Fruit fly (Drosophila melanogaster) whole organism, pupa: ENCODE data around the gene CG14424.

Experiments used
- CG10348 ChIP-seq: fragments of 200-800 bp; sonication (Bioruptor generic); IDR thresholded peaks from 2 replicates; pipeline ENCODE4 v1.3.6; 2022; ENCODE audit warnings: missing biosample characterization, missing genetic modification characterization
- CG12605 ChIP-seq: fragments of 200-800 bp; sonication (Bioruptor generic); IDR thresholded peaks from 2 replicates; pipeline ENCODE4 v1.3.6; 2022; ENCODE audit warnings: missing biosample characterization, missing genetic modification characterization
- CG13204 ChIP-seq: fragments of 200-800 bp; sonication (Bioruptor generic); optimal IDR thresholded peaks from 2 replicates; lab custom pipeline; 2018; ENCODE audit warnings: missing biosample characterization, mild to moderate bottlenecking, missing genetic modification characterization, moderate library complexity
- CG14655 ChIP-seq: fragments of 200-800 bp; sonication (Bioruptor generic); optimal IDR thresholded peaks from 3 replicates; lab custom pipeline; 2017; ENCODE audit warnings: mild to moderate bottlenecking, missing biosample characterization, missing genetic modification reagents, missing genetic modification characterization
- CG15710 ChIP-seq: fragments of 200-800 bp; sonication (Bioruptor generic); optimal IDR thresholded peaks from 2 replicates; lab custom pipeline; 2018; ENCODE audit warnings: missing biosample characterization, mild to moderate bottlenecking, missing genetic modification characterization, moderate library complexity
- CG17806 ChIP-seq: fragments of 200-800 bp; sonication (Bioruptor generic); optimal IDR thresholded peaks from 2 replicates; lab custom pipeline; 2018; ENCODE audit warnings: missing biosample characterization, mild to moderate bottlenecking, missing genetic modification characterization, moderate library complexity
- CG32121 ChIP-seq: fragments of 200-800 bp; sonication (Bioruptor generic); IDR thresholded peaks from 2 replicates; pipeline ENCODE4 v1.3.6; 2022; ENCODE audit warnings: missing biosample characterization, missing genetic modification characterization
- CG34367 ChIP-seq: fragments of 200-800 bp; sonication (Bioruptor generic); optimal IDR thresholded peaks from 2 replicates; lab custom pipeline; 2018; ENCODE audit warnings: missing biosample characterization, mild to moderate bottlenecking, missing genetic modification characterization
- CG4496 ChIP-seq: fragments of 200-800 bp; sonication (Bioruptor generic); IDR thresholded peaks from 3 replicates; pipeline ENCODE4 v1.3.6; 2022; ENCODE audit warnings: missing biosample characterization, missing genetic modification characterization
- CG8159 ChIP-seq: fragments of 200-800 bp; sonication (Bioruptor generic); optimal IDR thresholded peaks from 3 replicates; lab custom pipeline; 2018; ENCODE audit warnings: missing biosample characterization, mild to moderate bottlenecking, missing genetic modification characterization, moderate library complexity
- CG8301 ChIP-seq: fragments of 200-800 bp; sonication (Bioruptor generic); optimal IDR thresholded peaks from 2 replicates; lab custom pipeline; 2018; ENCODE audit warnings: missing biosample characterization, mild to moderate bottlenecking, missing genetic modification characterization
- CG9948 ChIP-seq: fragments of 200-800 bp; sonication (Bioruptor generic); optimal IDR thresholded peaks from 2 replicates; lab custom pipeline; 2018; ENCODE audit warnings: missing biosample characterization, mild to moderate bottlenecking, missing genetic modification characterization, moderate library complexity
- D1 ChIP-seq: fragments of 200-800 bp; sonication (Bioruptor generic); optimal IDR thresholded peaks from 2 replicates; lab custom pipeline; 2018; ENCODE audit warnings: missing biosample characterization, mild to moderate bottlenecking, missing genetic modification characterization, moderate library complexity
- EcR ChIP-seq: fragments of 200-800 bp; sonication (Bioruptor generic); optimal IDR thresholded peaks from 3 replicates; lab custom pipeline; 2019; ENCODE audit warnings: missing biosample characterization, missing genetic modification characterization, mild to moderate bottlenecking, moderate library complexity, missing genetic modification reagents
- Ets98B ChIP-seq: fragments of 200-800 bp; sonication (Bioruptor generic); IDR thresholded peaks from 2 replicates; pipeline ENCODE4 v1.3.6; 2022; ENCODE audit warnings: missing biosample characterization, missing genetic modification characterization
- Pif1A ChIP-seq: fragments of 200-800 bp; sonication (Bioruptor generic); optimal IDR thresholded peaks from 3 replicates; lab custom pipeline; 2016; ENCODE audit warnings: missing biosample characterization, missing genetic modification characterization
- Pif1B ChIP-seq: fragments of 200-800 bp; sonication (Bioruptor generic); optimal IDR thresholded peaks from 3 replicates; lab custom pipeline; 2016; ENCODE audit warnings: missing biosample characterization, missing genetic modification characterization
- Snoo ChIP-seq: fragments of 200-800 bp; sonication (Bioruptor generic); optimal IDR thresholded peaks from 3 replicates; lab custom pipeline; 2017; ENCODE audit warnings: missing biosample characterization, mild to moderate bottlenecking, missing genetic modification characterization, inconsistent platforms
- fd96Ca ChIP-seq: fragments of 200-800 bp; sonication (Bioruptor generic); IDR thresholded peaks from 3 replicates; pipeline ENCODE4 v1.3.6; 2022; ENCODE audit warnings: missing biosample characterization, missing genetic modification characterization
- rn ChIP-seq: fragments of 200-800 bp; sonication (Bioruptor generic); IDR thresholded peaks from 2 replicates; pipeline ENCODE4 v1.3.6; 2022; ENCODE audit warnings: missing biosample characterization, missing genetic modification characterization

CG14424 gene

dm6 chrX:2927158-2927557, at the start of gene CG14424:
Gene CG14424, minus strand, starts transcription at chrX:2927258.
- TF ChIP-seq CG15710 (tag; lab: Kevin White, UChicago) (no peak), EcR (GFP tag; lab: Kevin White, UChicago) (no peak)

- TF ChIP-seq CG15710 (tag; lab: Kevin White, UChicago) (no peak), Pif1B (GFP tag; lab: Kevin White, UChicago) (peak; percentile 21), CG13204 (GFP tag; lab: Kevin White, UChicago) (peak; percentile 15)
- TF ChIP-seq, all 21 proteins: peak for 2
Observed at dm6 chrX:2973593-2973992, 46.5 kb upstream of the CG14424 start, which contains the start of gene rst. Gene rst, minus strand, starts transcription at chrX:2973834.

dm6 chrX:2969039-2969438, 42.0 kb upstream of the CG14424 start:
- no peak for TF ChIP-seq fd96Ca
- TF ChIP-seq Ets98B (GFP tag; lab: Robert Waterston, UW), result no peak
- TF ChIP-seq EcR (GFP tag; lab: Kevin White, UChicago), result no peak
- no peak for TF ChIP-seq CG12605 (GFP tag; lab: Robert Waterston, UW)
- no peak for TF ChIP-seq CG4496 (GFP tag; lab: Robert Waterston, UW)

dm6 chrX:2964678-2965231, 37.7 kb upstream of the CG14424 start:
- no peak for TF ChIP-seq rn (GFP tag; lab: Robert Waterston, UW)
- TF ChIP-seq CG15710 (tag; lab: Kevin White, UChicago), result no peak
- no peak for TF ChIP-seq CG9948 (tag; lab: Kevin White, UChicago)
- no peak for TF ChIP-seq CG8301 (tag; lab: Kevin White, UChicago)
- no peak for TF ChIP-seq CG34367
- TF ChIP-seq CG10348 (GFP tag; lab: Robert Waterston, UW), result no peak
- TF ChIP-seq CG8159, result no peak

- no peak for TF ChIP-seq EcR (GFP tag; lab: Kevin White, UChicago)
- TF ChIP-seq CG9948 (tag; lab: Kevin White, UChicago), result no peak
- no peak for TF ChIP-seq CG12605 (GFP tag; lab: Robert Waterston, UW)
- TF ChIP-seq CG34367, result no peak
- no peak for TF ChIP-seq CG17806
- TF ChIP-seq CG4496 (GFP tag; lab: Robert Waterston, UW), result no peak
- TF ChIP-seq Pif1B (GFP tag; lab: Kevin White, UChicago), result no peak
- no peak for TF ChIP-seq CG10348 (GFP tag; lab: Robert Waterston, UW)
- TF ChIP-seq, all 21 proteins: peak for 0
Observed at dm6 chrX:2963790-2964335, 36.8 kb upstream of the CG14424 start.

- TF ChIP-seq CG8159, result no peak
- TF ChIP-seq CG14655 (GFP tag; lab: Kevin White, UChicago), result no peak
- TF ChIP-seq, all 21 proteins: peak for 0
Observed at dm6 chrX:2963171-2963570, 36.1 kb upstream of the CG14424 start.

dm6 chrX:2956641-2957040, 29.6 kb upstream of the CG14424 start:
- TF ChIP-seq CG4496 (GFP tag; lab: Robert Waterston, UW) (0 out of 3 replicates have a peak, but pooled peaks have one; percentile 14), CG15710 (tag; lab: Kevin White, UChicago) (no peak), CG8301 (tag; lab: Kevin White, UChicago) (no peak), CG12605 (GFP tag; lab: Robert Waterston, UW) (no peak)

dm6 chrX:2951637-2952036, 24.6 kb upstream of the CG14424 start:
- TF ChIP-seq D1 (tag; lab: Kevin White, UChicago), result no peak
- TF ChIP-seq CG8159, result peak; percentile 9
- 0 out of 2 replicates have a peak, but pooled peaks have one; percentile 12 for TF ChIP-seq Ets98B (GFP tag; lab: Robert Waterston, UW)

dm6 chrX:2949114-2949513, 22.1 kb upstream of the CG14424 start:
- TF ChIP-seq CG4496 (GFP tag; lab: Robert Waterston, UW) (no peak), EcR (GFP tag; lab: Kevin White, UChicago) (no peak), CG32121 (no peak), CG34367 (no peak), CG8159 (no peak), CG17806 (no peak), CG14655 (GFP tag; lab: Kevin White, UChicago) (no peak), CG12605 (GFP tag; lab: Robert Waterston, UW) (no peak), Snoo (tag; lab: Kevin White, UChicago) (no peak), Pif1A (GFP tag; lab: Kevin White, UChicago) (no peak), CG9948 (tag; lab: Kevin White, UChicago) (no peak)
